Worm (Caenorhabditis elegans) whole organism, L3 larva: ENCODE data around the gene fbxa-176.

Experiments used
- nhr-23 ChIP-seq: fragments of 150-350 bp; optimal IDR thresholded peaks from 2 replicates; lab custom pipeline; 2014; ENCODE audit warnings: missing biosample characterization, missing genetic modification reagents, missing genetic modification characterization
- pha-4 ChIP-seq: fragments of 150-350 bp; optimal IDR thresholded peaks from 2 replicates; lab custom pipeline; 2014; ENCODE audit warnings: missing biosample characterization, missing genetic modification reagents, missing genetic modification characterization

DNA sequence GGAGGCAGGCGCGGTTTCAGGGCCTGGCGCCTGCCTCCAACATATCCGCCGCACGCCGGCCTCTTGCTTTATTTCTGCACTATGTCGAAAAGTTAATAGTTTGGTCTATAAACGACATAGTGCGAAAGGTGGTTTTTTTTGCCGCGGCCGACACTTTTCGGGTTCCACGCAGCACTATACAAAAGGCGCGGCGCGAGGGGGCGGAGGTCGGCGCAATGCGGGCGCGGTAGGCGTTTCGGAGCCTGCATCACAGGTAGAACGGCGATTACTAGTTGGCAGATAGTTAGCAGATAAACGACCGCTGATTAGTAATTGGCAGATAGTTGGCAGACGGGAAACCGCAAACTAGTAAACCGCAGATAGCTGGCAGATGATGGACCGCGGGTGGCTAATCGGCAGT, 36.7 kb upstream of the fbxa-176 start:
- TF ChIP-seq pha-4 (tag; lab: Kevin White, UChicago) (no peak), nhr-23 (tag; lab: Kevin White, UChicago) (no peak)
